Worm (Caenorhabditis elegans) whole organism, L3 larva: Measurements from ENCODE around the gene T19C4.5.

Source experiments
- R02D3.7 ChIP-seq: fragments of 150-350 bp; optimal IDR thresholded peaks from 2 replicates; lab custom pipeline; 2014; ENCODE audit warnings: missing biosample characterization, missing genetic modification characterization
- ZK546.5 ChIP-seq: sonication (generic microtip); optimal IDR thresholded peaks from 2 replicates; lab custom pipeline; 2017; ENCODE audit warnings: missing biosample characterization, missing genetic modification characterization
- aly-2 ChIP-seq: fragments of 150-350 bp; optimal IDR thresholded peaks from 2 replicates; lab custom pipeline; 2014; ENCODE audit warnings: missing biosample characterization, missing genetic modification characterization
- ama-1 ChIP-seq: fragments of 150-350 bp; optimal IDR thresholded peaks from 2 replicates; lab custom pipeline; 2018
- ceh-16 ChIP-seq: sonication (generic microtip); optimal IDR thresholded peaks from 2 replicates; lab custom pipeline; 2017; ENCODE audit warnings: missing biosample characterization, missing genetic modification characterization
- ceh-28 ChIP-seq: fragments of 150-350 bp; optimal IDR thresholded peaks from 2 replicates; lab custom pipeline; 2014; ENCODE audit warnings: missing biosample characterization, missing genetic modification reagents, missing genetic modification characterization
- ceh-9 ChIP-seq: sonication (generic microtip); optimal IDR thresholded peaks from 2 replicates; lab custom pipeline; 2018; ENCODE audit warnings: missing biosample characterization, missing genetic modification characterization
- daf-12 ChIP-seq: fragments of 150-350 bp; optimal IDR thresholded peaks from 2 replicates; lab custom pipeline; 2014; ENCODE audit warnings: missing biosample characterization, missing genetic modification reagents, missing genetic modification characterization
- egl-5 ChIP-seq: fragments of 150-350 bp; optimal IDR thresholded peaks from 2 replicates; lab custom pipeline; 2017; ENCODE audit warnings: missing biosample characterization, missing genetic modification reagents, missing genetic modification characterization, inconsistent platforms
- elt-2 ChIP-seq: sonication (generic microtip); optimal IDR thresholded peaks from 2 replicates; lab custom pipeline; 2016; ENCODE audit warnings: missing genetic modification reagents, mild to moderate bottlenecking, missing genetic modification characterization, missing compliant biosample characterization
- elt-3 ChIP-seq, 3 experiments: fragments of 150-350 bp in 1 of 3; sonication (generic microtip) in 2 of 3; optimal IDR thresholded peaks; 2 replicates in 2 of 3; 4 replicates in 1 of 3; lab custom pipeline; 2014 to 2017; ENCODE audit warnings: missing biosample characterization in 3 of 3, missing genetic modification characterization in 3 of 3
- eor-1 ChIP-seq, 2 experiments: fragments of 150-350 bp; optimal IDR thresholded peaks; 2 replicates each; lab custom pipeline; 2014 to 2018; ENCODE audit warnings: missing biosample characterization in 2 of 2, missing genetic modification characterization in 2 of 2
- fos-1 ChIP-seq: fragments of 150-350 bp; optimal IDR thresholded peaks from 2 replicates; lab custom pipeline; 2014; ENCODE audit warnings: missing biosample characterization, missing genetic modification characterization
- hmg-11 ChIP-seq: sonication (generic microtip); optimal IDR thresholded peaks from 2 replicates; lab custom pipeline; 2016; ENCODE audit warnings: missing genetic modification characterization, missing compliant biosample characterization
- jun-1 ChIP-seq: fragments of 150-350 bp; optimal IDR thresholded peaks from 2 replicates; lab custom pipeline; 2014; ENCODE audit warnings: missing biosample characterization, missing genetic modification reagents, missing genetic modification characterization
- lin-39 ChIP-seq: fragments of 150-350 bp; optimal IDR thresholded peaks from 2 replicates; lab custom pipeline; 2018; ENCODE audit warnings: missing biosample characterization, missing genetic modification reagents, missing genetic modification characterization
- lsy-12 ChIP-seq: sonication (generic microtip); optimal IDR thresholded peaks from 2 replicates; lab custom pipeline; 2016; ENCODE audit warnings: mild to moderate bottlenecking, missing genetic modification characterization, missing compliant biosample characterization
- mdl-1 ChIP-seq: fragments of 150-350 bp; optimal IDR thresholded peaks from 2 replicates; lab custom pipeline; 2014; ENCODE audit warnings: missing biosample characterization, missing genetic modification characterization
- nfya-1 ChIP-seq: sonication (generic microtip); optimal IDR thresholded peaks from 2 replicates; lab custom pipeline; 2017; ENCODE audit warnings: missing genetic modification characterization, mild to moderate bottlenecking, missing compliant biosample characterization, antibody characterized with exemption, moderate library complexity; ENCODE audit not compliant: insufficient read depth
- nhr-11 ChIP-seq: fragments of 150-350 bp; optimal IDR thresholded peaks from 2 replicates; lab custom pipeline; 2014; ENCODE audit warnings: missing biosample characterization, missing genetic modification characterization
- nhr-12 ChIP-seq: fragments of 150-350 bp; optimal IDR thresholded peaks from 2 replicates; lab custom pipeline; 2014; ENCODE audit warnings: missing biosample characterization, missing genetic modification characterization
- nhr-23 ChIP-seq: fragments of 150-350 bp; optimal IDR thresholded peaks from 2 replicates; lab custom pipeline; 2014; ENCODE audit warnings: missing biosample characterization, missing genetic modification reagents, missing genetic modification characterization
- nhr-237 ChIP-seq: fragments of 150-350 bp; optimal IDR thresholded peaks from 2 replicates; lab custom pipeline; 2014; ENCODE audit warnings: missing biosample characterization, missing genetic modification characterization
- nhr-25 ChIP-seq: sonication (generic microtip); optimal IDR thresholded peaks from 2 replicates; lab custom pipeline; 2017; ENCODE audit warnings: missing biosample characterization, missing genetic modification characterization
- nhr-28 ChIP-seq: fragments of 150-350 bp; optimal IDR thresholded peaks from 2 replicates; lab custom pipeline; 2014; ENCODE audit warnings: missing biosample characterization, missing genetic modification characterization
- nhr-43 ChIP-seq: sonication (generic microtip); optimal IDR thresholded peaks from 2 replicates; lab custom pipeline; 2016; ENCODE audit warnings: mild to moderate bottlenecking, missing genetic modification characterization, missing compliant biosample characterization; ENCODE audit not compliant: poor library complexity, severe bottlenecking
- nhr-77 ChIP-seq: fragments of 150-350 bp; optimal IDR thresholded peaks from 2 replicates; lab custom pipeline; 2014; ENCODE audit warnings: missing biosample characterization, missing genetic modification characterization
- pha-4 ChIP-seq: fragments of 150-350 bp; optimal IDR thresholded peaks from 2 replicates; lab custom pipeline; 2014; ENCODE audit warnings: missing biosample characterization, missing genetic modification reagents, missing genetic modification characterization
- pqm-1 ChIP-seq: fragments of 150-350 bp; optimal IDR thresholded peaks from 2 replicates; lab custom pipeline; 2017; ENCODE audit warnings: missing biosample characterization, missing genetic modification characterization, inconsistent platforms
- sea-2 ChIP-seq: fragments of 150-350 bp; sonication (generic microtip); optimal IDR thresholded peaks from 4 replicates; lab custom pipeline; 2014; ENCODE audit warnings: missing biosample characterization, missing genetic modification reagents, missing genetic modification characterization
- snpc-4 ChIP-seq: fragments of 150-350 bp; optimal IDR thresholded peaks from 2 replicates; lab custom pipeline; 2014; ENCODE audit warnings: missing biosample characterization, missing genetic modification characterization
- unc-39 ChIP-seq: sonication (generic microtip); optimal IDR thresholded peaks from 4 replicates; lab custom pipeline; 2017; ENCODE audit warnings: missing biosample characterization, missing genetic modification characterization
- ztf-11 ChIP-seq: fragments of 150-350 bp; optimal IDR thresholded peaks from 2 replicates; lab custom pipeline; 2014; ENCODE audit warnings: missing biosample characterization, missing genetic modification characterization
- ztf-4 ChIP-seq: fragments of 150-350 bp; optimal IDR thresholded peaks from 2 replicates; lab custom pipeline; 2014; ENCODE audit warnings: missing biosample characterization, missing genetic modification characterization

Gene T19C4.5

DNA sequence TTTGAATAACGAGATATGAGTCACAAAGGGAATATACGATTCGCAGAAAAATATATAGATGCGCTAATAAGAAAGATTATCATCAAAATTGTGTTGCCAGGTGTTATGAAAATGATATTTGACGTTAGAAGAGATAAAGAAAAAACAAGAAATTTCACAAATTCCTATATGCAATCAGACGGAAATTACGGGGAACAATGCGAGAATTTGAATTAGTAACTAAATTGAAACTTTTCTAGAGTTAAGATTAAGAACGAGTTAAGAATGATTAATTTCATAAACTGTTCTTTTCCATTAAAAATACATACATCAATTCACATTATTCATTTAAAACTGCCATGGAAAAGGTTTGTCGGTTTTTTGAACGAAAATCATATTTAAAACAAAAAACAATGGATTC is 24.1 kb downstream of the T19C4.5 start, which contains the start of gene clc-6:
TSS of gene clc-6 (minus strand) at position 101 of the 400 bp plus-strand sequence.
- TF ChIP-seq nfya-1 (no peak), snpc-4 (no peak), nhr-25 (no peak), ceh-28 (tag; lab: Kevin White, UChicago) (no peak), eor-1 (tag; optimal IDR thresholded peaks at IDR 0.05; lab: Kevin White, UChicago) (no peak), elt-2 (tag; lab: Kevin White, UChicago) (no peak), elt-3 (tag; optimal IDR thresholded peaks at IDR 0.05; lab: Kevin White, UChicago) (no peak), ama-1 (lab: Kevin White, UChicago) (no peak), nhr-43 (no peak), nhr-12 (tag; lab: Kevin White, UChicago) (no peak), nhr-11 (no peak), ceh-16 (tag; lab: Kevin White, UChicago) (no peak), ceh-9 (tag; lab: Kevin White, UChicago) (no peak), pqm-1 (tag; lab: Kevin White, UChicago) (no peak)

DNA sequence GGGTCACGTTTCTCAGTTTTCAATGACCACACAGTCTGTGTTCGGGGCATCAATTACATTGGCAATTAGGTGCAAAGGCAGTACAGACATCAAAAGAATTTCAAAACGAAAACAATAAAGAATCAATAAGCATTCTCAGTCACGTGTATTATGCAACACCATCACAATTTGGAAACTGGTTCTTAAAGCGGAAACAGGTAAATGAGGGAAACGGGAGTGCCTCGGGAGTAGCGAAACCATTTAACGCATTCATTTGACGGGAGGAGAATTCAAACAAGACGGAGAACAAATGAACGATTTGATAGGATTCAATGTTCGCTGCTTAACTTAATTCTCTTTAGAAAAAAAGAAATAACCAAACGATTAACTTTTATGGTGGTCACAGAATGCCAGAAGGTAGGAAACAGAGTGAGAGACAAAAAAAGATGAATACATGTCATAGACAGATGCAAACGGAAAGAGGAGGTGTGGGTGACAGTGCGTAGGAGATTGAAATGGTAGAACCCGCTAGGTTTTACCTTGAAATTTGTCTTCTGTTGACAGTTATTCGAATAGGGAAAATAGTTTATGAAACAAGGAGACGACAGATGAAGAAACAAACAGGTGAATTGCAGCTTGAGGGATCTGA is 24.7 kb downstream of the T19C4.5 start:
- TF ChIP-seq R02D3.7 (tag; lab: Kevin White, UChicago) (no peak), unc-39 (tag; lab: Kevin White, UChicago) (no peak), ama-1 (lab: Kevin White, UChicago) (no peak), sea-2 (GFP tag; lab: Kevin White, UChicago) (no peak), jun-1 (no peak), lsy-12 (tag; lab: Kevin White, UChicago) (no peak), ztf-4 (tag; lab: Kevin White, UChicago) (no peak), nhr-43 (peak; percentile 12), lin-39 (tag; lab: Kevin White, UChicago) (no peak), ztf-11 (tag; lab: Kevin White, UChicago) (no peak), nhr-25 (peak; percentile 56), nhr-28 (tag; lab: Kevin White, UChicago) (no peak), egl-5 (no peak), nhr-12 (tag; lab: Kevin White, UChicago) (no peak), fos-1 (no peak), nhr-23 (tag; lab: Kevin White, UChicago) (peak; percentile 22), nhr-237 (tag; lab: Kevin White, UChicago) (no peak), ZK546.5 (no peak), hmg-11 (no peak), daf-12 (tag; lab: Kevin White, UChicago) (no peak), aly-2 (no peak)

DNA sequence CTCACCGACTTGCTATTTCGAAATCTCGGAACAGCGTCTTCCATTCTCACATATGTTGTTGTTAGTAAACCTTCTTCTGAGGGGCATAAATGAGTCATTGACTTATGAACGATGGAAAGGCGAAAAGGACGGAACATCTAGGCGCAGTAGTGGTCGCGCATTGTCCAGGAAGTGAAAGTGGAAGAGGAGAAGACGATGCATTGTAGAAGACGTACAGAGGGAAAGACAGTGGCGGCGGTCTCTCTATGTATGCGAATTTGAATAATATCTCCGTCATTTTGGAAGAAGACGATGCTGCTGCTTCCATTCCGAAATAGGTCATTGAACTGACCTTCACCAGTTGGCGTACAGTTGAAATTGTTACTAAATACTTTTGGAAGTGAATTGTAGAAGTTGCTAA is 26.1 kb downstream of the T19C4.5 start:
- TF ChIP-seq nhr-23 (tag; lab: Kevin White, UChicago) = peak; percentile 23
- TF ChIP-seq elt-3 (tag; optimal IDR thresholded peaks at IDR 0.05; lab: Kevin White, UChicago) = no peak
- TF ChIP-seq mdl-1 = no peak
- TF ChIP-seq nhr-237 (tag; lab: Kevin White, UChicago) = no peak
- no peak for TF ChIP-seq ceh-16 (tag; lab: Kevin White, UChicago)
- TF ChIP-seq nhr-25 = peak; percentile 50
- TF ChIP-seq pha-4 = no peak

DNA sequence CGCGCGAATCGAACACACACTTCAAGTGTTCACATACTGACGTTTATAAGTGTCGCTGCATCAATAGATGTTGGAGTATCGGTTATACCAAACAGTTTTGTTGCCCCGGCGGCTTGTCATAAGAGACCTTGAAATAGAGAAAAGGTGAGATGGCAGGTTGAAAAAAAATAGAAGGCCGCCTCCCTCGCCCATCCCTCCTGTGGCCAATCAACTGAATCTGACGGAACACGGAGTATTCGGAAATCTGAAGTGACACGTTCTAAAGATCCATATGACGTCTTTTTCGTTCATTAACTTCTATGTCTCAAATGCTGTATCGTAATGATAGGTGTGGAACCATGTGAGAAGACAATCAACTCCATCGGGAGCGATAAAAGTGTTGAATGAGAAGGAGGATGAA is 27.5 kb downstream of the T19C4.5 start:
- no peak for TF ChIP-seq hmg-11
- no peak for TF ChIP-seq mdl-1
- peak; percentile 14 for TF ChIP-seq nhr-43
- TF ChIP-seq nhr-25 = peak; percentile 36
- no peak for TF ChIP-seq nfya-1
- TF ChIP-seq aly-2 = no peak
- TF ChIP-seq unc-39 (tag; lab: Kevin White, UChicago) = no peak
- no peak for TF ChIP-seq nhr-77
- no peak for TF ChIP-seq pha-4

DNA sequence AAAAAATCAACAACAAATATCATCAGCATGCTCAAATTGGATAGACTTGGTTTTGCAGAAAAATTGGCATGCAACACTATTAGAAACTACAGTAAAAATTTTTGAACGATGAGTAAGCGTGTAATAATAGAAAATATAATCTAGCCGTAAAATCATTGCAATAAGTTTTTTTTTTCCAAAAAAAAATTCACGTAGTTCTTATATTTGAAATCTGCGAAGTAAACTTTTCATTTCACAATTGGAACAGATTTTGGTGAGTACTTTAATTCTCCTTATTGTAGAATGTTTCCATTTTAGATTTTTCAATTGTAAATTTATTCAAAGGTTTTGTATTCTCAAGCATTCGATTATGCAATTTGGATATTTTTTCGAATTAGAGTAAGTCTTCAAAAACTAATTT is 28.3 kb downstream of the T19C4.5 start, which contains the start of gene K10D6.3:
TSS of gene K10D6.3 (plus strand) at position 301 of the 400 bp plus-strand sequence.
- no peak for TF ChIP-seq R02D3.7 (tag; lab: Kevin White, UChicago)
- TF ChIP-seq mdl-1 = no peak
